Fruit fly (Drosophila melanogaster): ENCODE measurements around the gene tow.

The tow gene

dm6 chr3L:6981109-6981741, 38.6 kb downstream of the tow start:
- no peak for TF ChIP-seq h (GFP tag; optimal IDR thresholded peaks at IDR 0.05)
- no peak for TF ChIP-seq dsf (GFP tag; optimal IDR thresholded peaks at IDR 0.05; ENCODE audit: borderline replicate concordance)
- TF ChIP-seq usp (GFP tag; optimal IDR thresholded peaks at IDR 0.05), result no peak
- TF ChIP-seq Rel (GFP tag; optimal IDR thresholded peaks at IDR 0.05), result no peak
- no peak for TF ChIP-seq Rel (tag; optimal IDR thresholded peaks at IDR 0.05)
- TF ChIP-seq tai (GFP tag; optimal IDR thresholded peaks at IDR 0.05), result no peak
- no peak for TF ChIP-seq CrebA (GFP tag; optimal IDR thresholded peaks at IDR 0.05; ENCODE audit: borderline replicate concordance)
- no peak for TF ChIP-seq dl (GFP tag; optimal IDR thresholded peaks at IDR 0.05; ENCODE audit: insufficient read depth in 1 of 2, partially characterized antibody in 2 of 2)
- no peak for TF ChIP-seq rgr (GFP tag; optimal IDR thresholded peaks at IDR 0.05)

DNA sequence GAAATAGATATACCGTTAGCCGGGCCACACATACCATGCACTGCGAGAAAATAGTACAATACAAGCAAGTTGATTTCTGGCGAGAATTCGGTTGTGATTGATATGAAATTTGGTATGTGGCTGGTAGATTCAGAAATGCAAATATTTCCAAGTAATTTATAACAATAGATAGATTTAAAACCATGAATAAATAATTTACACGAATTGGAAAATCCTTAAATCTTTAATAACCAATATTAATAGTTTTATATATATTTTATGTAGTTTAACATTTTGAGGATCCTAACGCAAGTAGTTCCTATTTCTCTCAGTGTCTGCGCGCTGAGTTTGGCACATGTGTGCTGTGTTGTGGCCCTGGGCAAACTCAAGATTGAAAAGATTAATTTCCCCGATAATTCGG, 39.2 kb downstream of the tow start:
- TF ChIP-seq sv (GFP tag; optimal IDR thresholded peaks at IDR 0.05) (peak; percentile 50), CG9705 (GFP tag; optimal IDR thresholded peaks at IDR 0.05) (no peak)

DNA sequence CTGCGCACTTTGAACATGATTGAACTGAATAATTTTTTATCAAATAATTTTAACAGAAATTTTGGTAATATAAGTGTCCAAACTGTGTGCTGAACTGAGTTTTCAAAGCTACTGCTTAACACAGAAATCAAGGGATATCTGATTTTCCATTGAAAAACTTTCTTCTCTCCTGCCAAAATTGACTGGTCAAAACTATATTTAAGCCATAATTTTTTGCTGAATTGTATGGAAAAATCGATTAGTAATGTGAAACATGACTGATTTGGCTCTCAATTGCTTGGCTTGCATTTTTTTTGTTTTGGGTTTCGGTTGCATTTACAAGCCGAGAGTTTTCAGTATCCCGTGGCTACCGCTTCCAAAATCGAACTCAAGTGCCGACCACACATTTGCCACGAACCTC, 41.8 kb downstream of the tow start, which contains the start of the genes CG32388 and CG43439:
TSS of gene CG32388 (minus strand) at position 101 of the 400 bp plus-strand sequence.
TSS of gene CG43439 (minus strand) at position 101 of the 400 bp plus-strand sequence.
- no peak for TF ChIP-seq Myc (optimal IDR thresholded peaks at IDR 0.05)
- TF ChIP-seq Dfd (GFP tag; optimal IDR thresholded peaks at IDR 0.05), result no peak
- no peak for TF ChIP-seq sv (GFP tag; optimal IDR thresholded peaks at IDR 0.05)
- TF ChIP-seq Vsx2 (GFP tag; optimal IDR thresholded peaks at IDR 0.05; ENCODE audit: partially characterized antibody), result no peak
- no peak for TF ChIP-seq br (GFP tag; optimal IDR thresholded peaks at IDR 0.05)
- TF ChIP-seq lola (GFP tag; optimal IDR thresholded peaks at IDR 0.05), result no peak
- no peak for TF ChIP-seq h (GFP tag; optimal IDR thresholded peaks at IDR 0.05)
- TF ChIP-seq usp (GFP tag; optimal IDR thresholded peaks at IDR 0.05), result no peak
- TF ChIP-seq sage (GFP tag; optimal IDR thresholded peaks at IDR 0.05), result no peak
- no peak for TF ChIP-seq foxo (GFP tag; optimal IDR thresholded peaks at IDR 0.05)
- no peak for TF ChIP-seq pan (optimal IDR thresholded peaks at IDR 0.05)
- TF ChIP-seq dl (GFP tag; optimal IDR thresholded peaks at IDR 0.05; ENCODE audit: insufficient read depth in 1 of 2, partially characterized antibody in 2 of 2), result no peak
- TF ChIP-seq Hnf4 (GFP tag; optimal IDR thresholded peaks at IDR 0.05), result no peak
- TF ChIP-seq Rel (GFP tag; optimal IDR thresholded peaks at IDR 0.05), result no peak
- TF ChIP-seq Rel (tag; optimal IDR thresholded peaks at IDR 0.05), result no peak

DNA sequence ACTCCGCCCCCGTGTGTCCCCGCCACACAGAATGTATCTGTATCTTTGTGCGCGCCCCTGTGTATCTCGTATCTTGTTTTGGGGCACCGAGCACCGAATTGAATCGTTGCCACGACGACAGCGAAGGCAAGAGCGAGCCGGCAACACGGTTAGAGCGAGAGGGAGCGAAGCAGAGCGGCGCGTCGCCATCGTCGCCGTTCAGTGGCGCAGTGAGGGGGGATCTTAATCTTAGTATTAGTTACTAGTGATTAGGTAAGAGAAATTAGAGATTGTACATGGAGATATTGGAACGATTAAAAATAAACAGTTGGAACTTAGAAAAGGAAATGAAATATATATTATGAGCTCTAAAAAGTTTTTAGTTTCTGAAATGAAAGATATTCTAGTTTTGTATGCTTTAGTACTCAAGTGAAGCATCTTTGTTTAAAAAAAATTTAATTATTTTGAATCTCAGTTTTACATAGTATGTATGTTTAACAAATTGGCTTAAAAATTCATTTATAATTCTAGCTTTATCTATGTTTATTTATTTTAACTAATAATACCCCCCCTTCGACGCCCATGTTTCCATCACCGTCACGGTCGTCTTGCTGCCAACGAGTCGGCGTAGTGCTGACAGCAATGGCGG, 46.4 kb downstream of the tow start:
- peak; percentile 76 for TF ChIP-seq HLH106 (tag; optimal IDR thresholded peaks at IDR 0.05)
- TF ChIP-seq Mio (GFP tag; optimal IDR thresholded peaks at IDR 0.05), result no peak
- no peak for TF ChIP-seq dl (GFP tag; optimal IDR thresholded peaks at IDR 0.05; ENCODE audit: insufficient read depth in 1 of 2, partially characterized antibody in 2 of 2)
- TF ChIP-seq OdsH (GFP tag; optimal IDR thresholded peaks at IDR 0.05), result peak; percentile 41
- TF ChIP-seq foxo (GFP tag; optimal IDR thresholded peaks at IDR 0.05), result peak in 1 of 2 experiments; percentile 81
- TF ChIP-seq N (GFP tag; optimal IDR thresholded peaks at IDR 0.05), result no peak
- peak; percentile 74 for TF ChIP-seq fru (GFP tag; optimal IDR thresholded peaks at IDR 0.05)
- peak; percentile 67 for TF ChIP-seq sv (GFP tag; optimal IDR thresholded peaks at IDR 0.05)
- TF ChIP-seq ey (GFP tag; optimal IDR thresholded peaks at IDR 0.05), result peak; percentile 24
- no peak for TF ChIP-seq CG32264 (GFP tag; optimal IDR thresholded peaks at IDR 0.05)
- peak; percentile 67 for TF ChIP-seq psq (GFP tag; optimal IDR thresholded peaks at IDR 0.05)
- peak; percentile 14 for TF ChIP-seq Dfd (GFP tag; optimal IDR thresholded peaks at IDR 0.05)
- TF ChIP-seq h (GFP tag; optimal IDR thresholded peaks at IDR 0.05), result peak; percentile 68
- TF ChIP-seq Hr83 (GFP tag; optimal IDR thresholded peaks at IDR 0.05; ENCODE audit: poor library complexity, severe bottlenecking), result peak; percentile 5
- peak; percentile 59 for TF ChIP-seq rgr (GFP tag; optimal IDR thresholded peaks at IDR 0.05)
- peak; percentile 30 for TF ChIP-seq CG9705 (GFP tag; optimal IDR thresholded peaks at IDR 0.05)
- peak; percentile 47 for TF ChIP-seq woc (GFP tag; optimal IDR thresholded peaks at IDR 0.05)
- TF ChIP-seq dmrt93B (GFP tag; optimal IDR thresholded peaks at IDR 0.05), result peak; percentile 77
- TF ChIP-seq Sp1 (GFP tag; optimal IDR thresholded peaks at IDR 0.05), result peak; percentile 83
